Worm (Caenorhabditis elegans): ENCODE results near the gene W02C12.2.

ce11 chrIV:4032350-4032749, 24.6 kb upstream of the W02C12.2 start:
- TF ChIP-seq sea-1 (GFP tag; conservative IDR thresholded peaks at IDR 0.05) (no peak), ama-1 (optimal IDR thresholded peaks at IDR 0.05) (no peak)

All from whole organism, early embryonic.